Worm (Caenorhabditis elegans): Measurements from ENCODE around the gene utp-20.
A peak's percentile ranks its signal among the peaks of the same experiment; 100 is the strongest.

Gene utp-20

DNA sequence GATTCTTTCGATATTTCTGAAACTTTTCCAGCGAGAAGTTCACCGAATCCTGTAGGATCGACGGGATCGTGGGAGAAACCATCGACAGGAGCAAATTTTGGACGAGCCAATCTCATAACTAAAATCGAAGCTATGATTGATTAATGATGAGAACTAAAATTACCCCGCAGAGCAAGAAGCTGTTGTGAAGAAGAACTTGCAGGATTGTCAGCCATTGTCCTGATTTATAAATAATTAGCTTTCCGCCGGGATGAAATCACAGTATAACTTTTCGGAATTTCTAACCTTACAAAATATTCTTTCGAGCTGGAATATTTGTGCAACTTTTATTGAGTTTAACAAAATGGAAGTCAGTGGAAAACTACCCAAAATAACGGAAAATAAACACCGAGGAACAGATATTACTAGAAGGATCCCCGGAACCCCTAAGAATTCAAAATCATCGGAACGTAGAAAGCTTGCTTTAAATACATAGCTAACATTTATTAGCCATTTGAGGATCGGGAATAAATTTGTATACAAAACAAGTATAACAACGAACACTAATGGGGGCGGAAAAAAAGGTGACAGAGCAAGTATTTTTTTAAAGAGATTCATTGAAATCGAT, 51.2 kb downstream of the utp-20 start, which contains the start of gene C56C10.7 (continued):
- 0 out of 2 replicates have a peak, but pooled peaks have one; percentile 48 for TF ChIP-seq Y75B8A.6 (GFP tag; IDR thresholded peaks at IDR 0.05)
- TF ChIP-seq ztf-7 (tag; optimal IDR thresholded peaks at IDR 0.05), result no peak
- peak; percentile 33 for TF ChIP-seq dve-1 (tag; optimal IDR thresholded peaks at IDR 0.05; ENCODE audit: insufficient read depth)
- TF ChIP-seq aha-1 (tag), result no peak
- no peak for TF ChIP-seq skn-1 (tag; optimal IDR thresholded peaks at IDR 0.05)
- no peak for TF ChIP-seq ceh-20 (GFP tag; IDR thresholded peaks at IDR 0.05)
- no peak for TF ChIP-seq egl-43 (GFP tag; IDR thresholded peaks at IDR 0.05)
- no peak for TF ChIP-seq hlh-11 (tag; optimal IDR thresholded peaks at IDR 0.05)
- no peak for TF ChIP-seq nhr-28 (tag; optimal IDR thresholded peaks at IDR 0.05)
- TF ChIP-seq nhr-11 (tag; optimal IDR thresholded peaks at IDR 0.05), result no peak
- peak; percentile 72 for TF ChIP-seq arid-1 (GFP tag; conservative IDR thresholded peaks at IDR 0.05)
- TF ChIP-seq lin-38 (GFP tag; IDR thresholded peaks at IDR 0.05), result peak; percentile 74
- TF ChIP-seq hmg-1.1 (GFP tag; IDR thresholded peaks at IDR 0.05), result no peak
- no peak for TF ChIP-seq nhr-237 (tag; optimal IDR thresholded peaks at IDR 0.05)
- no peak for TF ChIP-seq mdl-1 (tag; optimal IDR thresholded peaks at IDR 0.05)
- no peak for TF ChIP-seq nhr-77 (tag; optimal IDR thresholded peaks at IDR 0.05)
- no peak for TF ChIP-seq spr-3 (GFP tag; optimal IDR thresholded peaks at IDR 0.05)
- no peak for TF ChIP-seq zip-2 (tag; optimal IDR thresholded peaks at IDR 0.05)
- TF ChIP-seq tra-1 (GFP tag; IDR thresholded peaks at IDR 0.05), result 0 out of 2 replicates have a peak, but pooled peaks have one; percentile 16
- TF ChIP-seq php-3 (GFP tag; IDR thresholded peaks at IDR 0.05), result no peak
- peak; percentile 30 for TF ChIP-seq mep-1 (tag; optimal IDR thresholded peaks at IDR 0.05)
- no peak for TF ChIP-seq Y105C5A.15 (GFP tag; IDR thresholded peaks at IDR 0.05)
- no peak for TF ChIP-seq nhr-76 (tag; optimal IDR thresholded peaks at IDR 0.05)
- peak; percentile 54 for TF ChIP-seq snpc-1.2 (GFP tag; IDR thresholded peaks at IDR 0.05)
- no peak for TF ChIP-seq pqm-1 (tag; optimal IDR thresholded peaks at IDR 0.05)
- peak; percentile 46 for TF ChIP-seq nhr-111 (GFP tag; optimal IDR thresholded peaks at IDR 0.05)
- TF ChIP-seq lsy-2 (tag; optimal IDR thresholded peaks at IDR 0.05), result peak in 1 of 2 experiments; percentile 64
- TF ChIP-seq mxl-2 (GFP tag; conservative IDR thresholded peaks at IDR 0.05), result no peak
- TF ChIP-seq Y5F2A.4 (GFP tag; optimal IDR thresholded peaks at IDR 0.05), result peak; percentile 3
- TF ChIP-seq nhr-41 (GFP tag; IDR thresholded peaks at IDR 0.05), result no peak; the same call in 1 of the 2 replicates
- TF ChIP-seq fkh-10 (GFP tag; optimal IDR thresholded peaks at IDR 0.05), result no peak
- TF ChIP-seq lir-3 (tag; optimal IDR thresholded peaks at IDR 0.05), result no peak

DNA sequence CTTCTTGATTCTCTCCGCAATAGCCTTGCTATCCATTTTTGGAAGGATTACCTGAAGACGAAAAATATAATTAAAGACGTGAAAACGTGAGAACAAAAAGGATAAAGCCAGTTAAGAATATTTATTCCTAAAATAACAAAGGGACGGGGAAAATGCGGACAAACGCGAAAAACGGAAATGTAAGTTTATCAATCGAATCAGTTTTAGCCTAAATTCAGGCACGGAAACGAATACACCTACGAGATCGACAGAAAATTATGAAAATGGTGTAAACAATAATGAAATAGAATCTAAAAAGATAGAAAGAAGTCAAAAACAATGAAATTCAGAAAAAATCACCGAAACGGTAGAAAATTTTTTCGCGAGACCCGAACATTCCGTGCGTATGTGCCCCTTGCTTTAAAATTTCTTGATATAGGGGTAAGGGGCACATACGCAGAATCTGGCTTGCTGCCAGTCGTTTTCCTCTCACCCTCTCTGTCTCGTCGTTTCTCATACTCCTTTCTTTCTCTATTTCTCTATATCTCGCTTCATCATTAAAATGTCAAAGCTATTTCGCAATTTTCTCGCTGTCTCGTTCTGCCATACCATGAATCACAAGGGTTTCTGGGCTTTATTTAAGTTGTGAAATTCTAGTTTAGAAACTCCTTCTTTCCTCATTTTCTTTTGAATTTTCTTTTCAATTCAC, 52.6 kb downstream of the utp-20 start, which contains the start of gene icd-1:
icd-1 (minus strand) TSS at position 51 of the 688 bp plus-strand sequence.
- TF ChIP-seq fkh-10 (GFP tag; optimal IDR thresholded peaks at IDR 0.05), result peak; percentile 78
- TF ChIP-seq spr-1 (tag; optimal IDR thresholded peaks at IDR 0.05), result peak; percentile 81
- TF ChIP-seq sdz-12 (GFP tag; optimal IDR thresholded peaks at IDR 0.05), result no peak
- peak in 1 of 2 experiments; percentile 51 for TF ChIP-seq ZK546.5 (tag; optimal IDR thresholded peaks at IDR 0.05)
- TF ChIP-seq egl-27 (tag; optimal IDR thresholded peaks at IDR 0.05), result no peak
- peak; percentile 95 for TF ChIP-seq hlh-30 (tag; optimal IDR thresholded peaks at IDR 0.05; ENCODE audit: insufficient read depth)
- TF ChIP-seq aly-2 (tag; optimal IDR thresholded peaks at IDR 0.05), result peak; percentile 6
- no peak for TF ChIP-seq lin-39 (tag; optimal IDR thresholded peaks at IDR 0.05)
- TF ChIP-seq nhr-11 (tag; optimal IDR thresholded peaks at IDR 0.05), result peak; percentile 95
- peak; percentile 86 for TF ChIP-seq arid-1 (GFP tag; conservative IDR thresholded peaks at IDR 0.05)
- TF ChIP-seq nhr-41 (GFP tag; IDR thresholded peaks at IDR 0.05), result peak; percentile 62; the same call in 1 of the 2 replicates
- peak; percentile 72 for TF ChIP-seq nhr-10 (tag; optimal IDR thresholded peaks at IDR 0.05)
- peak; percentile 98 for TF ChIP-seq dve-1 (tag; optimal IDR thresholded peaks at IDR 0.05; ENCODE audit: insufficient read depth)
- TF ChIP-seq zfp-3 (GFP tag; conservative IDR thresholded peaks at IDR 0.05), result peak; percentile 63; the same call in 1 of the 2 replicates
- peak; percentile 74 for TF ChIP-seq zfp-2 (tag; optimal IDR thresholded peaks at IDR 0.05)
- TF ChIP-seq Y5F2A.4 (GFP tag; optimal IDR thresholded peaks at IDR 0.05), result peak; percentile 56
- TF ChIP-seq dmd-8 (GFP tag; IDR thresholded peaks at IDR 0.05), result peak; percentile 55; the same call in 1 of the 2 replicates
- peak; percentile 91 to 95 for TF ChIP-seq lsy-2 (tag; optimal IDR thresholded peaks at IDR 0.05)
- peak; percentile 72 for TF ChIP-seq mxl-3 (GFP tag; optimal IDR thresholded peaks at IDR 0.05)
- peak; percentile 89 for TF ChIP-seq unc-130 (GFP tag; optimal IDR thresholded peaks at IDR 0.05)
- TF ChIP-seq spr-3 (GFP tag; optimal IDR thresholded peaks at IDR 0.05), result peak; percentile 71
- no peak; the same call in 1 of the 2 replicates for TF ChIP-seq Y105C5A.15 (GFP tag; IDR thresholded peaks at IDR 0.05)
- peak; percentile 7 for TF ChIP-seq lir-3 (tag; optimal IDR thresholded peaks at IDR 0.05)
- peak; percentile 83 for TF ChIP-seq dpl-1 (GFP tag; optimal IDR thresholded peaks at IDR 0.05)
- peak in 1 of 2 experiments; percentile 98 for TF ChIP-seq unc-62 (GFP tag; optimal IDR thresholded peaks at IDR 0.05 in 1 of 2)
- TF ChIP-seq unc-62 (tag; optimal IDR thresholded peaks at IDR 0.05), result no peak
- peak; percentile 18 for TF ChIP-seq nhr-237 (tag; optimal IDR thresholded peaks at IDR 0.05)
